Fruit fly (Drosophila melanogaster) whole organism, prepupa: ENCODE data around the gene tipE.
A peak's percentile ranks its signal among the peaks of the same experiment; 100 is the strongest.

Experiments used
- Blimp-1 ChIP-seq: fragments of 200-800 bp; sonication (Bioruptor generic); optimal IDR thresholded peaks from 3 replicates; lab custom pipeline; 2017; ENCODE audit warnings: missing biosample characterization, missing genetic modification characterization, mild to moderate bottlenecking, moderate library complexity, missing genetic modification reagents
- CG10631 ChIP-seq: fragments of 200-800 bp; sonication (Bioruptor generic); optimal IDR thresholded peaks from 2 replicates; lab custom pipeline; 2016; ENCODE audit warnings: missing biosample characterization, missing genetic modification characterization
- CG10669 ChIP-seq: fragments of 200-800 bp; sonication (Bioruptor generic); optimal IDR thresholded peaks from 3 replicates; lab custom pipeline; 2018; ENCODE audit warnings: missing biosample characterization, mild to moderate bottlenecking, missing genetic modification characterization, moderate library complexity
- CG11294 ChIP-seq: fragments of 200-800 bp; sonication (Bioruptor generic); IDR thresholded peaks from 2 replicates; pipeline ENCODE4 v1.3.6; 2022; ENCODE audit warnings: missing biosample characterization, missing genetic modification characterization
- CG11762 ChIP-seq: fragments of 200-800 bp; sonication (Bioruptor generic); optimal IDR thresholded peaks from 3 replicates; lab custom pipeline; 2016; ENCODE audit warnings: missing biosample characterization, missing genetic modification characterization; ENCODE audit not compliant: insufficient read depth
- CG15336 ChIP-seq: fragments of 200-800 bp; sonication (Bioruptor generic); IDR thresholded peaks from 2 replicates; pipeline ENCODE4 v1.3.6; 2022; ENCODE audit warnings: missing biosample characterization, missing genetic modification characterization
- CG1621 ChIP-seq: fragments of 200-800 bp; sonication (Bioruptor generic); optimal IDR thresholded peaks from 3 replicates; lab custom pipeline; 2018; ENCODE audit warnings: missing biosample characterization, mild to moderate bottlenecking, missing genetic modification characterization
- CG16779 ChIP-seq: fragments of 200-800 bp; sonication (Bioruptor generic); optimal IDR thresholded peaks from 3 replicates; lab custom pipeline; 2017; ENCODE audit warnings: missing biosample characterization, mild to moderate bottlenecking, missing genetic modification characterization
- CG31627 ChIP-seq: fragments of 200-800 bp; sonication (Bioruptor generic); optimal IDR thresholded peaks from 3 replicates; lab custom pipeline; 2016; ENCODE audit warnings: missing biosample characterization, missing genetic modification characterization
- CG32006 ChIP-seq: fragments of 200-800 bp; sonication (Bioruptor generic); optimal IDR thresholded peaks from 3 replicates; lab custom pipeline; 2017; ENCODE audit warnings: missing biosample characterization, mild to moderate bottlenecking, missing genetic modification characterization
- CG34406 ChIP-seq: fragments of 200-800 bp; sonication (Bioruptor generic); optimal IDR thresholded peaks from 3 replicates; lab custom pipeline; 2016; ENCODE audit warnings: missing biosample characterization, missing genetic modification characterization
- CG3919 ChIP-seq: fragments of 200-800 bp; sonication (Bioruptor generic); optimal IDR thresholded peaks from 3 replicates; lab custom pipeline; 2016; ENCODE audit warnings: missing biosample characterization, missing genetic modification characterization
- CG4318 ChIP-seq: fragments of 200-800 bp; sonication (Bioruptor generic); optimal IDR thresholded peaks from 3 replicates; lab custom pipeline; 2017; ENCODE audit warnings: missing biosample characterization, mild to moderate bottlenecking, missing genetic modification characterization
- CG6163 ChIP-seq: fragments of 200-800 bp; sonication (Bioruptor generic); IDR thresholded peaks from 3 replicates; pipeline ENCODE4 v1.3.6; 2022; ENCODE audit warnings: missing biosample characterization, missing genetic modification characterization
- CG6276 ChIP-seq: fragments of 200-800 bp; sonication (Bioruptor generic); optimal IDR thresholded peaks from 2 replicates; lab custom pipeline; 2017; ENCODE audit warnings: missing biosample characterization, mild to moderate bottlenecking, missing genetic modification characterization
- CG6792 ChIP-seq: fragments of 200-800 bp; sonication (Bioruptor generic); optimal IDR thresholded peaks from 3 replicates; lab custom pipeline; 2016; ENCODE audit warnings: missing biosample characterization, missing genetic modification characterization
- CG6808 ChIP-seq: fragments of 200-800 bp; sonication (Bioruptor generic); optimal IDR thresholded peaks from 3 replicates; lab custom pipeline; 2017; ENCODE audit warnings: missing biosample characterization, missing genetic modification characterization, mild to moderate bottlenecking, moderate library complexity, missing genetic modification reagents
- CG7368 ChIP-seq: fragments of 200-800 bp; sonication (Bioruptor generic); optimal IDR thresholded peaks from 3 replicates; lab custom pipeline; 2016; ENCODE audit warnings: missing biosample characterization, missing genetic modification characterization
- CG8119 ChIP-seq: fragments of 200-800 bp; sonication (Bioruptor generic); IDR thresholded peaks from 3 replicates; pipeline ENCODE4 v1.3.6; 2022; ENCODE audit warnings: missing biosample characterization, missing genetic modification characterization
- CG8319 ChIP-seq: fragments of 200-800 bp; sonication (Bioruptor generic); optimal IDR thresholded peaks from 3 replicates; lab custom pipeline; 2016; ENCODE audit warnings: missing biosample characterization, missing genetic modification characterization
- CG8632 ChIP-seq: fragments of 200-800 bp; sonication (Bioruptor generic); optimal IDR thresholded peaks from 3 replicates; lab custom pipeline; 2016; ENCODE audit warnings: missing biosample characterization, missing genetic modification characterization
- CG9139 ChIP-seq: fragments of 200-800 bp; sonication (Bioruptor generic); optimal IDR thresholded peaks from 3 replicates; lab custom pipeline; 2017; ENCODE audit warnings: missing biosample characterization, mild to moderate bottlenecking, missing genetic modification characterization
- Eip78C ChIP-seq: fragments of 200-800 bp; sonication (Bioruptor generic); peaks from one replicate; lab custom pipeline; 2016; ENCODE audit warnings: missing biosample characterization, missing genetic modification characterization
- Eip93F ChIP-seq: fragments of 200-800 bp; sonication (Bioruptor generic); optimal IDR thresholded peaks from 2 replicates; lab custom pipeline; 2016; ENCODE audit warnings: missing biosample characterization, mild to moderate bottlenecking, missing genetic modification characterization
- Gug ChIP-seq: fragments of 200-800 bp; sonication (Bioruptor generic); IDR thresholded peaks from 2 replicates; pipeline ENCODE4 v1.3.6; 2022; ENCODE audit warnings: missing biosample characterization, missing genetic modification characterization
- Hr38 ChIP-seq: sonication (Bioruptor generic); optimal IDR thresholded peaks from 2 replicates; lab custom pipeline; 2016; ENCODE audit warnings: missing biosample characterization, missing genetic modification characterization
- Hr39 ChIP-seq: fragments of 200-800 bp; sonication (Bioruptor generic); optimal IDR thresholded peaks from 2 replicates; lab custom pipeline; 2016; ENCODE audit warnings: missing biosample characterization, missing genetic modification characterization
- Lpt ChIP-seq: fragments of 200-800 bp; sonication (Bioruptor generic); optimal IDR thresholded peaks from 3 replicates; lab custom pipeline; 2016; ENCODE audit warnings: missing biosample characterization, missing genetic modification characterization
- Smox ChIP-seq: fragments of 200-800 bp; sonication (Bioruptor generic); optimal IDR thresholded peaks from 3 replicates; lab custom pipeline; 2016; ENCODE audit warnings: missing biosample characterization, missing genetic modification characterization
- Sox102F ChIP-seq: fragments of 200-800 bp; sonication (Bioruptor generic); optimal IDR thresholded peaks from 2 replicates; lab custom pipeline; 2016; ENCODE audit warnings: missing biosample characterization, mild to moderate bottlenecking, missing genetic modification characterization
- Sox15 ChIP-seq: fragments of 200-800 bp; sonication (Bioruptor generic); optimal IDR thresholded peaks from 3 replicates; lab custom pipeline; 2016; ENCODE audit warnings: missing biosample characterization, missing genetic modification characterization
- achi ChIP-seq: fragments of 200-800 bp; sonication (Bioruptor generic); optimal IDR thresholded peaks from 3 replicates; lab custom pipeline; 2016; ENCODE audit warnings: missing biosample characterization, missing genetic modification characterization
- acj6 ChIP-seq: fragments of 200-800 bp; sonication (Bioruptor generic); optimal IDR thresholded peaks from 3 replicates; lab custom pipeline; 2016; ENCODE audit warnings: missing biosample characterization, missing genetic modification characterization
- cyc ChIP-seq: fragments of 200-800 bp; sonication (Bioruptor generic); optimal IDR thresholded peaks from 3 replicates; lab custom pipeline; 2016; ENCODE audit warnings: missing biosample characterization, missing genetic modification characterization
- dac ChIP-seq: fragments of 200-800 bp; sonication (Bioruptor generic); optimal IDR thresholded peaks from 2 replicates; lab custom pipeline; 2017; ENCODE audit warnings: missing biosample characterization, mild to moderate bottlenecking, missing genetic modification characterization
- eg ChIP-seq: fragments of 200-800 bp; sonication (Bioruptor generic); IDR thresholded peaks from 3 replicates; pipeline ENCODE4 v1.3.6; 2022; ENCODE audit warnings: missing biosample characterization, missing genetic modification characterization
- fd59A ChIP-seq: fragments of 200-800 bp; sonication (Bioruptor generic); optimal IDR thresholded peaks from 2 replicates; lab custom pipeline; 2017; ENCODE audit warnings: missing biosample characterization, mild to moderate bottlenecking, missing genetic modification characterization, missing genetic modification reagents
- fd85E ChIP-seq: fragments of 200-800 bp; sonication (Bioruptor generic); optimal IDR thresholded peaks from 3 replicates; lab custom pipeline; 2016; ENCODE audit warnings: missing biosample characterization, missing genetic modification characterization
- fkh ChIP-seq: fragments of 200-800 bp; sonication (Bioruptor generic); optimal IDR thresholded peaks from 3 replicates; lab custom pipeline; 2017; ENCODE audit warnings: missing biosample characterization, mild to moderate bottlenecking, missing genetic modification characterization, moderate library complexity
- lz ChIP-seq: fragments of 200-800 bp; sonication (Bioruptor generic); optimal IDR thresholded peaks from 3 replicates; lab custom pipeline; 2016; ENCODE audit warnings: missing biosample characterization, missing genetic modification characterization
- net ChIP-seq: fragments of 200-800 bp; sonication (Bioruptor generic); optimal IDR thresholded peaks from 3 replicates; lab custom pipeline; 2016; ENCODE audit warnings: missing biosample characterization, missing genetic modification characterization
- salr ChIP-seq, 2 experiments: fragments of 200-800 bp; sonication (Bioruptor generic); optimal IDR thresholded peaks; 3 replicates each; lab custom pipeline; 2016 to 2018; ENCODE audit warnings: missing biosample characterization in 2 of 2, missing genetic modification characterization in 2 of 2, mild to moderate bottlenecking in 1 of 2
- spab ChIP-seq: fragments of 200-800 bp; sonication (Bioruptor generic); optimal IDR thresholded peaks from 2 replicates; lab custom pipeline; 2017; ENCODE audit warnings: missing biosample characterization, mild to moderate bottlenecking, missing genetic modification characterization, missing genetic modification reagents
- ss ChIP-seq, 2 experiments: fragments of 200-800 bp; sonication (Bioruptor generic); optimal IDR thresholded peaks; 2 replicates in 1 of 2; 3 replicates in 1 of 2; lab custom pipeline; 2017 to 2018; ENCODE audit warnings: mild to moderate bottlenecking in 2 of 2, missing biosample characterization in 2 of 2, missing genetic modification characterization in 2 of 2, moderate library complexity in 1 of 2
- topi ChIP-seq: fragments of 200-800 bp; sonication (Bioruptor generic); optimal IDR thresholded peaks from 3 replicates; lab custom pipeline; 2016; ENCODE audit warnings: missing biosample characterization, missing genetic modification characterization
- vri ChIP-seq: fragments of 200-800 bp; sonication (Bioruptor generic); optimal IDR thresholded peaks from 3 replicates; lab custom pipeline; 2016; ENCODE audit warnings: missing biosample characterization, mild to moderate bottlenecking, missing genetic modification characterization

The tipE gene

dm6 chr3L:4227164-4227563, 38.9 kb downstream of the tipE start, which contains the start of gene CG46460 (continued):
- TF ChIP-seq lz (GFP tag; lab: Kevin White, UChicago) (peak; percentile 49), Blimp-1 (GFP tag; lab: Kevin White, UChicago) (peak; percentile 17), CG6792 (GFP tag; lab: Kevin White, UChicago) (no peak), CG8119 (no peak), Eip78C (no peak), ss (GFP tag; optimal IDR thresholded peaks at IDR 0.05; lab: Kevin White, UChicago) (peak in 1 of 2 experiments; percentile 7), salr (GFP tag; optimal IDR thresholded peaks at IDR 0.05; lab: Kevin White, UChicago) (no peak), Hr38 (GFP tag; lab: Kevin White, UChicago) (no peak), CG11762 (GFP tag; lab: Kevin White, UChicago) (no peak), CG6276 (GFP tag; lab: Kevin White, UChicago) (no peak), CG6808 (no peak), Lpt (GFP tag; lab: Kevin White, UChicago) (no peak), CG4318 (GFP tag; lab: Kevin White, UChicago) (no peak), topi (GFP tag; lab: Kevin White, UChicago) (peak; percentile 11), CG15336 (GFP tag; lab: Robert Waterston, UW) (no peak), Smox (GFP tag; lab: Kevin White, UChicago) (peak; percentile 8), dac (GFP tag; lab: Kevin White, UChicago) (no peak), CG31627 (GFP tag; lab: Kevin White, UChicago) (peak; percentile 39), fd59A (no peak), Eip93F (GFP tag; lab: Kevin White, UChicago) (no peak), CG6163 (GFP tag; lab: Robert Waterston, UW) (0 out of 3 replicates have a peak, but pooled peaks have one; percentile 16), fkh (GFP tag; lab: Kevin White, UChicago) (no peak), CG32006 (GFP tag; lab: Kevin White, UChicago) (no peak), CG9139 (GFP tag; lab: Kevin White, UChicago) (peak; percentile 11), CG1621 (tag; lab: Kevin White, UChicago) (peak; percentile 94), CG34406 (GFP tag; lab: Kevin White, UChicago) (no peak), vri (no peak), spab (GFP tag; lab: Kevin White, UChicago) (no peak), CG10631 (GFP tag; lab: Kevin White, UChicago) (no peak), net (no peak), CG16779 (tag; lab: Kevin White, UChicago) (peak; percentile 1), eg (GFP tag; lab: Robert Waterston, UW) (peak; percentile 45; the same call in 1 of the 3 replicates)

DNA sequence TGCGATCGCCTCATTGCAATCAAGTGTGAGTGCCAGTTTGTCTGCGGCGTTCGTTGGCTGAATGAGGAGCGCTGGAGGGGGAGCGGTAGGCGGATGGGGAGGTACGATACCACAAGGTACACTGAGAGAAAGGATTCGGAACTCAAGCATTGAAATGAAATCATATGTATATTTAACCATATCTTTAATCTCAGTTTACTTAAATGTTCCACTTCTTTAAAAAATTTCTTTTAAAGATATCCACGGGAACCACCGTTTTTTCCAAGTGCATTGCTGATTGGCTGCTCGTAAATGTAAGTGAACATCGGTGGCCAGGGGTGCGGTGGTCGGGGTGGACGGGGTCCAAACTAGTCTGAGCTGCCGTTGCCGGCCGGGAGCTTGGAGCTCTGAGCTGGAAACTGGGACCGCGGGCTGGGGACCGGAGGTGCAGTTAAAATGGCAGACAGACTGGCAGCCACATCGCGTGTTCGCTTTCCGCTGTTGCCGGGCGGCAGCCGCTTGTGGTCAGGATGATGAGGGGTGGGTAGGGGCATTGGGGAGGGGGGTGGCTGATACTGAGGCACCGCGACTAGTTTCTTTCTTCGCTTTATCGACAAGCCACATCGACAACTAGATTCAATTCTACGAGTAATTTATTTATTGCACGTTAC, 40.0 kb downstream of the tipE start:
- TF ChIP-seq Sox15 (GFP tag; lab: Kevin White, UChicago), result peak; percentile 93
- TF ChIP-seq CG31627 (GFP tag; lab: Kevin White, UChicago), result peak; percentile 95
- peak; percentile 89 for TF ChIP-seq Blimp-1 (GFP tag; lab: Kevin White, UChicago)
- peak; percentile 98 for TF ChIP-seq CG1621 (tag; lab: Kevin White, UChicago)
- peak; percentile 99 for TF ChIP-seq CG6276 (GFP tag; lab: Kevin White, UChicago)
- TF ChIP-seq Lpt (GFP tag; lab: Kevin White, UChicago), result peak; percentile 97
- TF ChIP-seq CG11294 (GFP tag; lab: Robert Waterston, UW), result peak; percentile 98
- peak; percentile 98 for TF ChIP-seq CG16779 (tag; lab: Kevin White, UChicago)
- TF ChIP-seq CG10669 (GFP tag; lab: Kevin White, UChicago), result peak; percentile 99
- peak; percentile 97 for TF ChIP-seq Hr39 (GFP tag; lab: Kevin White, UChicago)
- peak; percentile 99 for TF ChIP-seq CG4318 (GFP tag; lab: Kevin White, UChicago)
- peak; percentile 98 for TF ChIP-seq CG6792 (GFP tag; lab: Kevin White, UChicago)
- TF ChIP-seq CG7368 (GFP tag; lab: Kevin White, UChicago), result peak; percentile 98
- peak; percentile 99 for TF ChIP-seq CG3919
- TF ChIP-seq fd59A, result peak; percentile 99
- peak; percentile 96 for TF ChIP-seq CG8319
- peak; percentile 97 for TF ChIP-seq cyc
- TF ChIP-seq fkh (GFP tag; lab: Kevin White, UChicago), result peak; percentile 61
- peak; percentile 95 for TF ChIP-seq Sox102F (GFP tag; lab: Kevin White, UChicago)
- TF ChIP-seq CG9139 (GFP tag; lab: Kevin White, UChicago), result peak; percentile 98
- TF ChIP-seq Eip93F (GFP tag; lab: Kevin White, UChicago), result peak; percentile 88
- TF ChIP-seq achi (GFP tag; lab: Kevin White, UChicago), result peak; percentile 98
- TF ChIP-seq CG6808, result peak; percentile 99
- peak; percentile 98 for TF ChIP-seq CG8632 (GFP tag; lab: Kevin White, UChicago)
- peak; percentile 100 for TF ChIP-seq CG8119
- peak; percentile 99 for TF ChIP-seq spab (GFP tag; lab: Kevin White, UChicago)
- TF ChIP-seq ss (GFP tag; optimal IDR thresholded peaks at IDR 0.05; lab: Kevin White, UChicago), result peak; percentile 98 to 99
- peak; percentile 98 for TF ChIP-seq acj6
- TF ChIP-seq Eip78C, result peak; percentile 100
- peak; percentile 80 for TF ChIP-seq fd85E (GFP tag; lab: Kevin White, UChicago)
- peak; percentile 100 for TF ChIP-seq CG15336 (GFP tag; lab: Robert Waterston, UW)
- peak; percentile 99 for TF ChIP-seq Gug (GFP tag; lab: Robert Waterston, UW)
